Fruit fly (Drosophila melanogaster): Measurements from ENCODE around the gene Xe7.

The Xe7 gene

DNA sequence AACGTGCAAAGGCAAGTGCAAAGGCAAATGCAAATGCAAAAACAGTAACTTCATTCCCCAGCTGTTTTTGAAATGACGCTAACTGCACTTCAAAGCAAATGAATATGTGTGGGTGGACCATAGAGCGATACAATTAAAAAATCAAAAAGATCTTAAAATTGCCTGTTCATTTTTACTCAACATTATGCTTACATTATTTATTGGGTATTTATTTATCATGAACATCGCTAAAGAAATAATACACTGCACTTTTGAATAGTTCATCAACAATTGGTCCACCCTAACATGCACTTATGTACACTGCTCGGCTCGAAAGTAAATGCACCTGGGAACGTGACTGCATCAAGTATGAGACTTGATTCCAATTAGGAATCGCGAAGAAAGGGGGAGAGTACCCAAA is 25.3 kb upstream of the Xe7 start:
- TF ChIP-seq tj (GFP tag; optimal IDR thresholded peaks at IDR 0.05) (peak; percentile 2), Clk (GFP tag; optimal IDR thresholded peaks at IDR 0.05) (no peak), CG7045 (GFP tag; optimal IDR thresholded peaks at IDR 0.05) (peak; percentile 70), CG11617 (GFP tag; optimal IDR thresholded peaks at IDR 0.05) (peak; percentile 48), Crg-1 (GFP tag; optimal IDR thresholded peaks at IDR 0.05) (peak; percentile 52), bab1 (GFP tag; optimal IDR thresholded peaks at IDR 0.05) (peak; percentile 94), CG1620 (GFP tag; optimal IDR thresholded peaks at IDR 0.05) (peak; percentile 11), CG14711 (tag; optimal IDR thresholded peaks at IDR 0.05) (peak; percentile 71), CG5204 (GFP tag; optimal IDR thresholded peaks at IDR 0.05) (peak; percentile 34), toe (GFP tag; optimal IDR thresholded peaks at IDR 0.05) (no peak), Mnt (GFP tag; optimal IDR thresholded peaks at IDR 0.05) (no peak), CG7101 (tag; optimal IDR thresholded peaks at IDR 0.05) (peak; percentile 83), cnc (optimal IDR thresholded peaks at IDR 0.05) (no peak), CG33017 (tag; optimal IDR thresholded peaks at IDR 0.05) (peak; percentile 84), kay (GFP tag; ENCODE audit: borderline replicate concordance) (peak; percentile 92), ovo (GFP tag; optimal IDR thresholded peaks at IDR 0.05) (peak; percentile 28), cic (GFP tag; optimal IDR thresholded peaks at IDR 0.05) (no peak), pad (GFP tag; optimal IDR thresholded peaks at IDR 0.05) (peak; percentile 30), Hr96 (GFP tag; optimal IDR thresholded peaks at IDR 0.05) (peak; percentile 63), CG12768 (GFP tag; optimal IDR thresholded peaks at IDR 0.05) (peak; percentile 55)

- TF ChIP-seq CG11617 (GFP tag; optimal IDR thresholded peaks at IDR 0.05) (no peak), Hr96 (GFP tag; optimal IDR thresholded peaks at IDR 0.05) (no peak), CG1620 (GFP tag; optimal IDR thresholded peaks at IDR 0.05) (no peak), tj (GFP tag; optimal IDR thresholded peaks at IDR 0.05) (no peak), Crg-1 (GFP tag; optimal IDR thresholded peaks at IDR 0.05) (no peak), Clk (GFP tag; optimal IDR thresholded peaks at IDR 0.05) (no peak), Mnt (GFP tag; optimal IDR thresholded peaks at IDR 0.05) (no peak), CG12768 (GFP tag; optimal IDR thresholded peaks at IDR 0.05) (no peak), CG7101 (tag; optimal IDR thresholded peaks at IDR 0.05) (no peak), ovo (GFP tag; optimal IDR thresholded peaks at IDR 0.05) (no peak), kay (GFP tag; ENCODE audit: borderline replicate concordance) (no peak), CG7045 (GFP tag; optimal IDR thresholded peaks at IDR 0.05) (no peak), CG14711 (tag; optimal IDR thresholded peaks at IDR 0.05) (no peak), bab1 (GFP tag; optimal IDR thresholded peaks at IDR 0.05) (no peak), cic (GFP tag; optimal IDR thresholded peaks at IDR 0.05) (no peak), CG5204 (GFP tag; optimal IDR thresholded peaks at IDR 0.05) (no peak), pad (GFP tag; optimal IDR thresholded peaks at IDR 0.05) (no peak), toe (GFP tag; optimal IDR thresholded peaks at IDR 0.05) (no peak), cnc (optimal IDR thresholded peaks at IDR 0.05) (no peak)
Observed at dm6 chr3R:5693186-5693585, 24.1 kb upstream of the Xe7 start, which contains the start of gene CG2104. TSS of gene CG2104 (minus strand) at chr3R:5693286.

DNA sequence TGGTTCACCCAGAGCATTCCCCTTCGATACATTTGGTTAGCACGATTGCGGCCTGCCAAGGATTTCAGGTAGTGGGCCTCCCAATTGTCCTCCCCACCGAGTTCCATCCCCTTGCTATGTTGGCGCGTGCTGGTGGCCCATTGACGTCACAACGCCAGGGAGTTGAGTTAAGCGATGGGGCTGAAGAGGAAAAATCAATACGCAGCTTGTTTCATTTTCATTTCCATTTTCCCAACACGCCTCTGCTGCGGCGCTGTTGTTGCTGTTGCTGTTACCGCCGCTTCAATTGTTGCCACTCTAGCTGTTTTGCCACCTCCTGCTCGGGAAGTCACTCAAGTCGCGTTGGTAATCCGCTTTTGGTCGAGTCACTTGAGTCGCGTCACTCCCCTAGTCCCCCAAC is 21.9 kb upstream of the Xe7 start:
- TF ChIP-seq pad (GFP tag; optimal IDR thresholded peaks at IDR 0.05) (no peak), toe (GFP tag; optimal IDR thresholded peaks at IDR 0.05) (no peak), Mnt (GFP tag; optimal IDR thresholded peaks at IDR 0.05) (no peak), CG5204 (GFP tag; optimal IDR thresholded peaks at IDR 0.05) (no peak), tj (GFP tag; optimal IDR thresholded peaks at IDR 0.05) (no peak), CG1620 (GFP tag; optimal IDR thresholded peaks at IDR 0.05) (no peak), cnc (optimal IDR thresholded peaks at IDR 0.05) (no peak), kay (GFP tag; ENCODE audit: borderline replicate concordance) (no peak), CG14711 (tag; optimal IDR thresholded peaks at IDR 0.05) (no peak), ovo (GFP tag; optimal IDR thresholded peaks at IDR 0.05) (no peak), cic (GFP tag; optimal IDR thresholded peaks at IDR 0.05) (no peak), Clk (GFP tag; optimal IDR thresholded peaks at IDR 0.05) (no peak), CG33017 (tag; optimal IDR thresholded peaks at IDR 0.05) (no peak), CG12768 (GFP tag; optimal IDR thresholded peaks at IDR 0.05) (no peak), Crg-1 (GFP tag; optimal IDR thresholded peaks at IDR 0.05) (no peak)

DNA sequence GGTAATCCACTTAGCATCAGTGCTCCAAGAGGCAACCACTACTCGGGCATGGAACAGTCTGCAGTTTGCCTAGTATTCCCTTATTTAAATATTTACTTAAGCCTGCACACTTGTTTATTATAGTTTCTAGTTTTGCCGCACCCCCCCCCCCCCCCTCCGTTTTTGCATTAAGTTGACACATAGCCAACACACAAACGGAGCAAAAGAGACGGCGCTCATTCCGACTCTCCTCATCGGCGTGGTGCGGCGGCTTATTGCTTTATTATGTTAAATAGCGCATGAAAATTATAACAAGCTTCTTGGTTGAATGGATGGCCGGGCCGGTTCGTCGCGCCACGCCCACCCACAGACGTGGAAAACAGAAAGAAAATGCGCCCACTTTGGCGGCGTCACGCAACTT is 20.5 kb upstream of the Xe7 start:
- TF ChIP-seq CG1620 (GFP tag; optimal IDR thresholded peaks at IDR 0.05) (no peak), CG12768 (GFP tag; optimal IDR thresholded peaks at IDR 0.05) (no peak), toe (GFP tag; optimal IDR thresholded peaks at IDR 0.05) (no peak), bab1 (GFP tag; optimal IDR thresholded peaks at IDR 0.05) (no peak), cic (GFP tag; optimal IDR thresholded peaks at IDR 0.05) (no peak), CG5204 (GFP tag; optimal IDR thresholded peaks at IDR 0.05) (no peak), CG33017 (tag; optimal IDR thresholded peaks at IDR 0.05) (no peak), tj (GFP tag; optimal IDR thresholded peaks at IDR 0.05) (no peak), CG14711 (tag; optimal IDR thresholded peaks at IDR 0.05) (no peak), Mnt (GFP tag; optimal IDR thresholded peaks at IDR 0.05) (no peak), kay (GFP tag; ENCODE audit: borderline replicate concordance) (no peak), CG11617 (GFP tag; optimal IDR thresholded peaks at IDR 0.05) (no peak), ovo (GFP tag; optimal IDR thresholded peaks at IDR 0.05) (no peak), Crg-1 (GFP tag; optimal IDR thresholded peaks at IDR 0.05) (no peak), Clk (GFP tag; optimal IDR thresholded peaks at IDR 0.05) (no peak), cnc (optimal IDR thresholded peaks at IDR 0.05) (no peak), CG7101 (tag; optimal IDR thresholded peaks at IDR 0.05) (no peak)

DNA sequence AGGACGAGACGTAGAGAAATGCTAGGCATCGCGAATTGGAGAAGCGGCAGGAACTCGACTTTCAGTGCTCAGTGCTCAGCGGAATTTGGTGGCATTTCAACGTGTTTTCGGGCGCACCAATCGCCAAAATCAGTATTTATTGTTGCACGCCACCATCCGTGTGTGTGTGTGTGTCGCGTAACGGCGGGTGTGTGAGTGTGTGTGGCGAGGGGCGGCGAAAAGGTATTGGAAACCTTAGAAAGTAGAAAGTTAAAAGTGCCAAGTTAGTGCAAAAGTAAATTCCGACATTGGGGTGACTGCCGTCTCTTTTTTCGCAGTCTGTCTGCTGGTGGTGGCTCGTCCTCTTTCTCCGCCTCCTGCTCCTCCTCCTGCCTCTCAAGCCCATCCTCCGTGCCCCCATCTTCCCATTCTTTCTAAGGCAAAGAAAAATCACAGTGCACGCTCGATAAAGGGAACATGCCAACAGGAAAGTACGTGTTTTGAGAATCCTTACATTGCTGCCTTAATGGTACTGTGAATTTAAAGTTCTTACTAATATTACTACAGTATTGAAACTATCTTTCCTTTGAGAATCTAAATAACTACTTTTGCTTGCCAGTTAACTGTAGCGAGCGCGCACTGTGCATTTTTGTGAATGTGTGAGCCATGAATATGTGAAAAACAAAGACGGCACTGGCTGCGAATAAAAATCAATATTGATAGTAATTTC is 17.1 kb upstream of the Xe7 start:
- TF ChIP-seq CG5204 (GFP tag; optimal IDR thresholded peaks at IDR 0.05) (peak; percentile 41), CG1620 (GFP tag; optimal IDR thresholded peaks at IDR 0.05) (no peak), Hr96 (GFP tag; optimal IDR thresholded peaks at IDR 0.05) (peak; percentile 30), CG12768 (GFP tag; optimal IDR thresholded peaks at IDR 0.05) (peak; percentile 37), CG33017 (tag; optimal IDR thresholded peaks at IDR 0.05) (peak; percentile 3), kay (GFP tag; ENCODE audit: borderline replicate concordance) (no peak), CG7045 (GFP tag; optimal IDR thresholded peaks at IDR 0.05) (peak; percentile 7)

Data from whole organism, adult.